Fruit fly (Drosophila melanogaster): ENCODE results near the gene CG42766.

dm6 chrX:15940956-15941246, 35.8 kb upstream of the CG42766 start, which contains the start of gene CG8924:
- TF ChIP-seq OdsH (GFP tag; optimal IDR thresholded peaks at IDR 0.05) = no peak
- no peak for TF ChIP-seq CG4318 (GFP tag; optimal IDR thresholded peaks at IDR 0.05)
- no peak for TF ChIP-seq CG8119 (GFP tag; IDR thresholded peaks at IDR 0.05)
- TF ChIP-seq achi (GFP tag; optimal IDR thresholded peaks at IDR 0.05) = no peak
- TF ChIP-seq Hr4 (GFP tag; optimal IDR thresholded peaks at IDR 0.05) = no peak
- no peak for TF ChIP-seq CG16779 (tag; optimal IDR thresholded peaks at IDR 0.05)
- no peak for TF ChIP-seq Lpt (GFP tag; optimal IDR thresholded peaks at IDR 0.05)
- TF ChIP-seq ss (GFP tag; optimal IDR thresholded peaks at IDR 0.05) = no peak
